Fruit fly (Drosophila melanogaster) S2 (cell line): ENCODE results near the gene CG10097.

Experiments
- CG8478 ChIP-seq: fragments of >200 bp; optimal IDR thresholded peaks from 2 replicates; lab custom pipeline; 2018
- CTCF ChIP-seq, 2 experiments: fragments of >200 bp; optimal IDR thresholded peaks; 2 replicates each; lab custom pipeline; 2018

Gene CG10097

DNA sequence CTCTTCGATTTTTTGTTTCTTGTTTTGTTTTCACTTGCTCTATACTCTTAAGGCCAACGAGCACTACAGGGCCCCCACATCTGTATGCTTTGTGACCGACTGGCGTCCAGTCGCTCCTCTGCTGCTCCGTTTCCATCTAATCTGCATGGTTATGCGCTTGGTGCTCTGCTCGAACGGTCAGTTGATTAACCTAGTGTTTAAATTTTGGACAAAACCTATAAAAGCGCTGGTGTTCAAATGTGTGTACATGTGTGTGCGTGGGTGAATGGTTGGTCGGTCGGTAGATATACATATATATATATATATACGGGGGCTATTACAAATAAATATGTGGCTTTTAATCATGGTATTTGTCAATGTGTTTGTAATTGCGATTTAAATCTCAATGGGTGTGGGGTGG lies 28.2 kb upstream of the CG10097 start:
- no peak for TF ChIP-seq CTCF (optimal IDR thresholded peaks at IDR 0.05; lab: Kevin White, UChicago)
- no peak for TF ChIP-seq CG8478

DNA sequence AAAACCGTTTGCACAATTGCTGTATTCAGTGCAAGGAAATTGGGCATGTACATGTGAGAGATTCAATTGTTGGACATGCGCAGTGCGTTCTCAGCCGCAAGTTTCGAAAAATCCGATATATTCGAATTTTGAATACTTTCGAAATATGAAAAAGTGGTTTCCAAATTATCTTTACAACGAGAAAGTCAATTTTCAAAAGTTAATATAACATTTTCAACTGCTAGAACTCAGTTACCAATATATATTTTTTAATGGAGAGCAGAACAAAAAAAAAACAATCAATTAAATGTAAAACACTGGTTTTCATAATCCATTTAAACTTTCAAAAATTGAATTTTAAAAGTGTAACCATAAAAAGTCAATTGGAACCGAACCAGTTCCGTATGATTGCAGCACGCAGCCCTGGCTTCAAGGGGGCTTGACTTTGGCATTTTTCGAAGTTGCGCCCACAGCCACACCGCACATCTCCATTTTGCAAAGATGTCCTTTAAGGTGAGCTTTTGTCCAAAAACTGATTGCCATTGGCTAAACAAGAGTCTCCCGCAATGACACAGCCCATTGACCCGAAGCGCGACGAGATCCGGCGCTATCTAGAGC lies 26.7 kb upstream of the CG10097 start, which contains the start of the genes Scgbeta and CG17202:
Gene Scgbeta (minus strand): TSS at position 51 of the 597 bp plus-strand sequence.
Gene CG17202 (plus strand): TSS at position 390 of the 597 bp plus-strand sequence.
- TF ChIP-seq CG8478 (no peak), CTCF (optimal IDR thresholded peaks at IDR 0.05; lab: Kevin White, UChicago) (peak; percentile 20 to 23)

DNA sequence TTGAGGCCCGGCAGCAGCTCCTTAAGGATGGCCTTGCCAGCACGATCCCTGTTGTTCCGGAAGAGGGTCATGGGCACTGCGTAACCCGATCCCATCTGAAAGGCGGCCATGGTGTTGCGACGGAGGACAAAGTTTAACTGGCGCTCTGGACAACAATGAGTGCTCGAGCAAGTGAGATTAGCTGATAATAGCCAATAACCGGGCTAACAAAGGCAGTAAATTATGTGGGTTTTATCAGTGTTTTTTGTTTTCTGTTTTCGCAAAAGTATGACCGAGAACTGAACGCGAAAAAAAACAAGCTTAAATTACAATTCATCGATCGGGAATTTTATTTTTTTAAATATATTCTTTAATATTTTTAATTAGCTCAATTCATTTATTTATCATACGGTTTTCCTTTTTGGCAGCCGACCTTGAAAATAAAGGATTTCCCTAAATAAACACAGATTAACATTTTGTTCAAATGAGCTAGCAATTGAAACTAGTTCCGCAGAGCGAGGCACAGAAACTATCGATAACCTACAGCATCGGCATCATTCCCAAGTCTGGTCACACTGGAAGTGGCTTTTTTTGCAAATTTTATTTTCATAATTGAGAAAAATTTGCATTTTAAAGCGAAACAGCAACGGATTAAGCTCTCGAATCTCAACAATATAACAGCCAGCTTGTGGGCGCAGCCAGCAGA lies 17.6 kb upstream of the CG10097 start, which contains the start of the genes Dip-C and pps:
Gene Dip-C (minus strand): TSS at position 486 of the 685 bp plus-strand sequence.
Gene pps (plus strand): TSS at position 555 of the 685 bp plus-strand sequence.
- TF ChIP-seq CG8478: no peak
- peak in 1 of 2 experiments; percentile 30 for TF ChIP-seq CTCF (optimal IDR thresholded peaks at IDR 0.05; lab: Kevin White, UChicago)

- TF ChIP-seq CG8478 (no peak), CTCF (optimal IDR thresholded peaks at IDR 0.05; lab: Kevin White, UChicago) (no peak)
Observed at dm6 chr3R:12411449-12411848, 15.7 kb upstream of the CG10097 start.

DNA sequence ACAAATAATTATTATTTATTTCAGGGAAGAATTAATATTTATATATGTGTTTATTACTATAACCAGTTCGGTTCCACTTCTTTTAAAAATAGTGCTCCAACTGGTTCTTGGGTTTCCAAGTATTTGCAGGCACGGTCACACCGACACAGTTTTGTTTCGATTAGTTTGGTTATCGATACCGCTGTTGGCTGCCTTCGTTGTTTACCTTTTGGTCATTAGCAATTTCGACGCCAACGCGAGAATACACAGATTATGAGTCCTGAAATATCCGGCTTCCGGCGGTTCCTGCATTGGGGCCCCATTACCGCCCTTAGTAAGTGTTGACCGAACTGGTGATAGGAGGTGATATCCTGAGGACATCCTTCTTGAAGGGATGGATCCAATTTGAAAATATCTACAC lies 12.4 kb upstream of the CG10097 start, which contains the start of gene CG5196:
Gene CG5196 (plus strand): TSS at position 157 of the 400 bp plus-strand sequence.
- TF ChIP-seq CTCF (optimal IDR thresholded peaks at IDR 0.05; lab: Kevin White, UChicago) (peak in 1 of 2 experiments; percentile 1), CG8478 (no peak)

DNA sequence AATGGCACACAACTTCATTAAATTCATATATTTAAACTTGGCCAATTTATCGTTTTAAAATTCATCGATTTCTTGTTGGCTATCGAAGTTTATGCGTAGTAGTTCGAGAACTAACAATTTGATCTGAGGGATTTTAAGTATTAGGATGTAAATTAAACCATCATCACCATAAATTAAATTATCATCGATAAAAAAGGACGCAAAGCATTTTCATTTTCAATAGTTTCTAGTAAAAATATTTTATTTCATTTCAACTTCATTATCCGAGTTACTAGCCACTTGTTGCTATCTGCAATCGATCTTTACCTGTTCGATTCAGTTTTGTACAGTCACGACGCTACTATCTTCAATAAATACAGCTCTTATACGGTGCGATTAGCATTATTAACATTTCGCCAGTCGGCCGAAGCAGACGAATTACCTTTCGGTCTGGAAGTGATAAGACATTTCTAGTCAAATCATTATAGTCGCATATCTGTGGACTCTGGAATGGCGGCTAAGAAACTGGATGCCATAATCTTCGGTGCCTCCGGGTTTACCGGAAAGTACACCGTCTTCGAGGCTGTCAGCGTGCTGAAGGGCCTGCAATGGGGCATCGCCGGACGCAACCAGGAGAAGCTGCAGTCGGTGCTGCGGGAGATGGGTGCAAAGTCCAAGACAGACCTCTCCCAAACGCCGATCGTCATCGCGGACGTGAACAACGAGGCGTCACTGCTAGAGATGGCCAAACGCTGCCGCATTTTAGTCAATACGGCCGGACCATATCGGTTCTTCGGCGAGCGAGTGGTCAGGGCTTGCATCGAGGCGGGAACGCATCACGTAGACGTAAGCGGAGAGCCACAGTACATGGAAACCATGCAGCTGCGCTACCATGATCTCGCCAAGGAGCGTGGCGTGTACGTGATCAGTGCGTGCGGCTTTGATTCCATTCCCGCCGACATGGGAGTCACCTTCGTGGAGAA lies 10.7 kb upstream of the CG10097 start, which contains the start of gene CG5167:
Gene CG5167 (plus strand): TSS at position 298 of the 962 bp plus-strand sequence.
- TF ChIP-seq CTCF (optimal IDR thresholded peaks at IDR 0.05; lab: Kevin White, UChicago) (no peak), CG8478 (no peak)

dm6 chr3R:12405928-12406234 lies 10.1 kb upstream of the CG10097 start, which contains the start of gene Cyp9f2:
Gene Cyp9f2 (minus strand): TSS chr3R:12406028.
- no peak for TF ChIP-seq CG8478
- no peak for TF ChIP-seq CTCF (optimal IDR thresholded peaks at IDR 0.05; lab: Kevin White, UChicago)

- TF ChIP-seq CG8478: no peak
- TF ChIP-seq CTCF (optimal IDR thresholded peaks at IDR 0.05; lab: Kevin White, UChicago): no peak
Observed at dm6 chr3R:12405134-12405533, 9.4 kb upstream of the CG10097 start.

DNA sequence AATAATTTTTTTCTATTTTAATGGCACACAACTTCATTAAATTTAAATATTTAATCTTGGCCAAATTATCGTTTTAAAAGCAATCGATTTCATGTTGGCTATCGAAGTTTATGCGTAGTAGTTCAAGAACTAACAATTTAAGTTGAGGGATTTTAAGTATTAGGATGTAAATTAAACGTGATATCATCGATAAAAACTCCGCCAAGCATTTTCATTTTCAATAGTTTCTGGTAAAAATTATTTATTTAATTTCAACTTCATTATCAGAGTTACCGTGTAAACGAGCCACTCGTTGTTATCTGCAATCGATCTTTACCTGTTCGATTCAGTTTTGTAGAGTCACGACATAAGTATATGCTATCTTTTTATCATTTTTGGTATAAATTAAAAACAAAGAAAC lies 7.2 kb upstream of the CG10097 start:
- TF ChIP-seq CTCF (optimal IDR thresholded peaks at IDR 0.05; lab: Kevin White, UChicago) (no peak), CG8478 (no peak)

dm6 chr3R:12401672-12402296 lies 6.0 kb upstream of the CG10097 start, which contains the start of gene DNAlig3:
Gene DNAlig3 (minus strand): TSS chr3R:12401839.
- no peak for TF ChIP-seq CG8478
- TF ChIP-seq CTCF (optimal IDR thresholded peaks at IDR 0.05; lab: Kevin White, UChicago): peak; percentile 6 to 13

DNA sequence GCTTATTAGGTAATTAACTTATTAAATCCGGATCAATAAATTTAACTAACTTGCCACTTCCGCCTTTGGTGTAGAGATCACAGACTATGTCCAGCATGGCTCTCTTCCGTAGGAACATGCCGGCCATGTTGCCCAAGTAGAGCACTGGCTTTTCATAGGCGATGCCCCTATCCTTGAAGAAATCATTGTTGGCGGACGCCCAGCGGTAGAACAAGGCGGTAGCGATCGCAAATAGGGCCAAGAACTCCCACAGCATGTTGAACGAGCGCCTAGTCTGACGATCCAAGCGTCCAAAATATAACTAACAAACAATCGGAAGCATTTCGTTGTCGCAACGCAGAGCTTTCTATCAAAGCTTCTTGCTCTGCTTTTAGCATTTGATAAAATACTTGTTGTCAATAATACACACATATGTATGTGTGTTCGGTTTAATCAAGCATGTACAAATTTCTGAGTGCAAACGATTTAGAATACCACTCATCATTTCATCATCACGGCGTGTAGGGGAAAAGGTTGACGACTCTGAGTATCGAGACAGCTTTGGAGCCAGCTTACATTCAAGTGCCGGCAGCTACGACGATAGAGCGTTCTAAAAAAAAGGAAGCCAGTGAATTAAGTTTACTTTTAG lies 3.0 kb upstream of the CG10097 start, which contains the start of gene Cyp9f3:
Gene Cyp9f3 (minus strand): TSS at position 310 of the 628 bp plus-strand sequence.
- no peak for TF ChIP-seq CTCF (optimal IDR thresholded peaks at IDR 0.05; lab: Kevin White, UChicago)
- no peak for TF ChIP-seq CG8478

dm6 chr3R:12398054-12398453 lies 2.3 kb upstream of the CG10097 start:
- TF ChIP-seq CTCF (optimal IDR thresholded peaks at IDR 0.05; lab: Kevin White, UChicago) (no peak), CG8478 (no peak)

DNA sequence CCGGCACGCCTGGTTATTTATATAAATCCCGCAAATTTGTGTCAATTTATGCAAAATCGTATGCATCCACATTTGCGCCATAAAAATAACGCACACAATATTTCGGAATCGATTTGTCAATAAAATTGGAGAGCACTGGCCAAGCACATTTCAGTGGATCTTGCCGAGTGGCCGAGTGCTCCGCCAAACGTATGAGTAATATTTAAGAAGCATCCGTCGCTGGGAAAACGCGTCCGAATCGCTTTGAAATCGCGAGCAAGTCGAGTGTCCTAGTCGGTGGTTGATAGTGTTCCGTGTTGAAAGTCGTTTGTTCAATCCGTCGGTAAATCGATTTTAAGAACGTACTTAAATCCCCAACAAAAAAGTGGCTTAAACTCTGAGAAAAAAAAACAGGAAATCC lies 8.8 kb downstream of the CG10097 start, which contains the start of gene CG33098:
Gene CG33098 (plus strand): TSS at position 224 of the 400 bp plus-strand sequence.
- no peak for TF ChIP-seq CTCF (optimal IDR thresholded peaks at IDR 0.05; lab: Kevin White, UChicago)
- TF ChIP-seq CG8478: no peak

- TF ChIP-seq CG8478: no peak
- TF ChIP-seq CTCF (optimal IDR thresholded peaks at IDR 0.05; lab: Kevin White, UChicago): no peak
Observed at dm6 chr3R:12385949-12386348, 9.8 kb downstream of the CG10097 start, which contains the start of gene Sol1. Gene Sol1 (plus strand): TSS chr3R:12386249.
